Worm (Caenorhabditis elegans): Measurements from ENCODE around the gene F28F8.9.
A peak's percentile ranks its signal among the peaks of the same experiment; 100 is the strongest.

F28F8.9 gene

ce11 chrV:15547727-15548126, 30.7 kb downstream of the F28F8.9 start:
- no peak for TF ChIP-seq nhr-12 (tag; optimal IDR thresholded peaks at IDR 0.05)
- TF ChIP-seq nhr-43 (tag; optimal IDR thresholded peaks at IDR 0.05; ENCODE audit: poor library complexity, severe bottlenecking): peak; percentile 39

- TF ChIP-seq nfya-1 (tag; optimal IDR thresholded peaks at IDR 0.05; ENCODE audit: insufficient read depth) (peak; percentile 80), elt-3 (tag; optimal IDR thresholded peaks at IDR 0.05) (no peak)
Measured at ce11 chrV:15544898-15545297, 33.6 kb downstream of the F28F8.9 start, which contains the start of gene glb-14. Gene glb-14 (minus strand): TSS chrV:15544994.

- no peak for TF ChIP-seq fos-1 (tag; optimal IDR thresholded peaks at IDR 0.05)
- no peak for TF ChIP-seq skn-1 (tag; optimal IDR thresholded peaks at IDR 0.05)
- no peak for TF ChIP-seq daf-12 (tag; optimal IDR thresholded peaks at IDR 0.05)
- no peak for TF ChIP-seq unc-62 (GFP tag; optimal IDR thresholded peaks at IDR 0.05)
- TF ChIP-seq nhr-77 (tag; optimal IDR thresholded peaks at IDR 0.05): no peak
Measured at ce11 chrV:15543252-15543651, 35.2 kb downstream of the F28F8.9 start.

- no peak for TF ChIP-seq snpc-4 (tag; optimal IDR thresholded peaks at IDR 0.05)
- no peak for TF ChIP-seq nhr-28 (tag; optimal IDR thresholded peaks at IDR 0.05)
- no peak for TF ChIP-seq nhr-12 (tag; optimal IDR thresholded peaks at IDR 0.05)
- no peak for TF ChIP-seq nhr-76 (tag; optimal IDR thresholded peaks at IDR 0.05)
- TF ChIP-seq ztf-4 (tag; optimal IDR thresholded peaks at IDR 0.05): no peak
- no peak for TF ChIP-seq ZK546.5 (tag; optimal IDR thresholded peaks at IDR 0.05)
- TF ChIP-seq nhr-67 (tag; optimal IDR thresholded peaks at IDR 0.05): no peak
- TF ChIP-seq unc-62 (GFP tag; optimal IDR thresholded peaks at IDR 0.05): no peak
Measured at ce11 chrV:15537923-15538322, 40.5 kb downstream of the F28F8.9 start, which contains the start of gene prde-1. Gene prde-1 (plus strand): TSS chrV:15538244.

- no peak for TF ChIP-seq mml-1 (tag; optimal IDR thresholded peaks at IDR 0.05)
- no peak for TF ChIP-seq elt-2 (tag; optimal IDR thresholded peaks at IDR 0.05)
- TF ChIP-seq nhr-11 (tag; optimal IDR thresholded peaks at IDR 0.05): no peak
- no peak for TF ChIP-seq eor-1 (tag; optimal IDR thresholded peaks at IDR 0.05)
- no peak for TF ChIP-seq elt-3 (tag; optimal IDR thresholded peaks at IDR 0.05)
Measured at ce11 chrV:15536320-15536719, 42.2 kb downstream of the F28F8.9 start, which contains the start of gene F21A3.4. Gene F21A3.4 (plus strand): TSS chrV:15536620.

ce11 chrV:15533864-15534263, 44.6 kb downstream of the F28F8.9 start, which contains the start of gene F21A3.2:
Gene F21A3.2 (minus strand): TSS chrV:15533964.
- TF ChIP-seq nhr-11 (tag; optimal IDR thresholded peaks at IDR 0.05) (no peak), unc-62 (GFP tag; optimal IDR thresholded peaks at IDR 0.05) (no peak), ZK546.5 (tag; optimal IDR thresholded peaks at IDR 0.05) (no peak), lin-39 (tag; optimal IDR thresholded peaks at IDR 0.05) (no peak), ceh-82 (tag; optimal IDR thresholded peaks at IDR 0.05) (no peak), fkh-10 (GFP tag; optimal IDR thresholded peaks at IDR 0.05) (no peak), ztf-11 (tag; optimal IDR thresholded peaks at IDR 0.05) (no peak), nhr-12 (tag; optimal IDR thresholded peaks at IDR 0.05) (no peak)

ce11 chrV:15533096-15533495, 45.4 kb downstream of the F28F8.9 start, which contains the start of gene F21A3.11:
Gene F21A3.11 (minus strand): TSS chrV:15533212.
- TF ChIP-seq elt-2 (tag; optimal IDR thresholded peaks at IDR 0.05) (peak; percentile 73), nhr-237 (tag; optimal IDR thresholded peaks at IDR 0.05) (no peak), pqm-1 (tag; optimal IDR thresholded peaks at IDR 0.05) (peak; percentile 31), pha-4 (tag; optimal IDR thresholded peaks at IDR 0.05) (peak; percentile 54)

- TF ChIP-seq ceh-82 (tag; optimal IDR thresholded peaks at IDR 0.05) (no peak), pqm-1 (tag; optimal IDR thresholded peaks at IDR 0.05) (no peak), ceh-9 (tag; optimal IDR thresholded peaks at IDR 0.05) (no peak), nhr-43 (tag; optimal IDR thresholded peaks at IDR 0.05; ENCODE audit: poor library complexity, severe bottlenecking) (no peak), nhr-23 (tag; optimal IDR thresholded peaks at IDR 0.05) (no peak), lin-39 (tag; optimal IDR thresholded peaks at IDR 0.05) (no peak), hmg-11 (tag; optimal IDR thresholded peaks at IDR 0.05) (no peak), nhr-67 (tag; optimal IDR thresholded peaks at IDR 0.05) (no peak), mml-1 (tag; optimal IDR thresholded peaks at IDR 0.05) (no peak), nhr-25 (tag; optimal IDR thresholded peaks at IDR 0.05) (no peak), ceh-28 (tag; optimal IDR thresholded peaks at IDR 0.05) (no peak), mdl-1 (tag; optimal IDR thresholded peaks at IDR 0.05) (no peak), zag-1 (tag; optimal IDR thresholded peaks at IDR 0.05) (no peak), ztf-4 (tag; optimal IDR thresholded peaks at IDR 0.05) (no peak)
Measured at ce11 chrV:15529069-15529468, 49.4 kb downstream of the F28F8.9 start, which contains the start of gene srh-276. Gene srh-276 (plus strand): TSS chrV:15529369.

Data from whole organism, L3 larva.